Fruit fly (Drosophila melanogaster): ENCODE results near the gene Rbp1.

The Rbp1 gene

dm6 chr3R:10832526-10833165 lies 48.5 kb downstream of the Rbp1 start (continued):
- TF ChIP-seq CG8388 (GFP tag; optimal IDR thresholded peaks at IDR 0.05) (no peak), usp (GFP tag; optimal IDR thresholded peaks at IDR 0.05) (no peak), exex (tag; optimal IDR thresholded peaks at IDR 0.05) (no peak), Mrtf (GFP tag; IDR thresholded peaks at IDR 0.05) (no peak), CG1024 (GFP tag; IDR thresholded peaks at IDR 0.05) (peak; percentile 3; the same call in 1 of the 2 replicates), CG2875 (GFP tag; optimal IDR thresholded peaks at IDR 0.05) (no peak), phol (tag; optimal IDR thresholded peaks at IDR 0.05) (peak; percentile 35), dimm (GFP tag; IDR thresholded peaks at IDR 0.05) (no peak), jing (GFP tag; optimal IDR thresholded peaks at IDR 0.05) (no peak), MTF-1 (GFP tag; optimal IDR thresholded peaks at IDR 0.05; ENCODE audit: borderline replicate concordance) (no peak), zfh2 (GFP tag; optimal IDR thresholded peaks at IDR 0.05) (no peak), sr (GFP tag; IDR thresholded peaks at IDR 0.05) (no peak), Stat92E (GFP tag; optimal IDR thresholded peaks at IDR 0.05) (no peak), lilli (GFP tag; optimal IDR thresholded peaks at IDR 0.05) (no peak), Oli (tag; optimal IDR thresholded peaks at IDR 0.05) (no peak), HLH3B (GFP tag; IDR thresholded peaks at IDR 0.05) (peak; percentile 40; the same call in 1 of the 2 replicates), Kr (GFP tag; optimal IDR thresholded peaks at IDR 0.05) (no peak), CG17912 (GFP tag; optimal IDR thresholded peaks at IDR 0.05) (no peak), CG34224 (GFP tag; IDR thresholded peaks at IDR 0.05; ENCODE audit: partially characterized antibody) (no peak), CG17568 (GFP tag; optimal IDR thresholded peaks at IDR 0.05) (no peak), CG6683 (GFP tag; optimal IDR thresholded peaks at IDR 0.05) (no peak), Ada2b (GFP tag; IDR thresholded peaks at IDR 0.05) (0 out of 2 replicates have a peak, but pooled peaks have one; percentile 14), fu2 (GFP tag; optimal IDR thresholded peaks at IDR 0.05) (no peak), CG13424 (tag; optimal IDR thresholded peaks at IDR 0.05) (no peak), E2f2 (GFP tag; IDR thresholded peaks at IDR 0.05) (no peak), CG18476 (GFP tag; optimal IDR thresholded peaks at IDR 0.05) (no peak), ttk (GFP tag; IDR thresholded peaks at IDR 0.05) (no peak), TFAM (GFP tag; optimal IDR thresholded peaks at IDR 0.05) (no peak), abd-A (tag; optimal IDR thresholded peaks at IDR 0.05) (no peak), CG14667 (GFP tag; IDR thresholded peaks at IDR 0.05) (no peak), CG10565 (GFP tag; optimal IDR thresholded peaks at IDR 0.05) (no peak), CG8765 (GFP tag; IDR thresholded peaks at IDR 0.05) (no peak), CG33213 (GFP tag; optimal IDR thresholded peaks at IDR 0.05) (no peak), CoRest (tag; optimal IDR thresholded peaks at IDR 0.05) (no peak), Doc3 (GFP tag; IDR thresholded peaks at IDR 0.05; ENCODE audit: partially characterized antibody) (no peak), stwl (tag; optimal IDR thresholded peaks at IDR 0.05) (no peak), bcd (GFP tag; optimal IDR thresholded peaks at IDR 0.05) (no peak), Mes4 (GFP tag; optimal IDR thresholded peaks at IDR 0.05) (no peak), CG14050 (GFP tag; IDR thresholded peaks at IDR 0.05) (no peak), Hand (GFP tag; optimal IDR thresholded peaks at IDR 0.05) (no peak), nerfin-1 (tag; optimal IDR thresholded peaks at IDR 0.05) (no peak), kni (GFP tag; optimal IDR thresholded peaks at IDR 0.05) (no peak), bbx (GFP tag; IDR thresholded peaks at IDR 0.05; ENCODE audit: partially characterized antibody) (no peak), fd96Cb (tag; optimal IDR thresholded peaks at IDR 0.05) (peak; percentile 27), chinmo (GFP tag; IDR thresholded peaks at IDR 0.05; ENCODE audit: partially characterized antibody) (no peak), Tbp (GFP tag; optimal IDR thresholded peaks at IDR 0.05) (no peak), CG14014 (GFP tag; IDR thresholded peaks at IDR 0.05) (no peak), tin (GFP tag; optimal IDR thresholded peaks at IDR 0.05) (no peak), CG6765 (GFP tag; optimal IDR thresholded peaks at IDR 0.05) (no peak)
